Worm (Caenorhabditis elegans) whole organism, young adult: ENCODE measurements around the gene ets-10.

Experiments
- T26A5.8 ChIP-seq: sonication (generic microtip); optimal IDR thresholded peaks from 2 replicates; lab custom pipeline; 2016; ENCODE audit warnings: missing genetic modification characterization, missing compliant biosample characterization
- Y56A3A.18 ChIP-seq: fragments of 200-800 bp; sonication (Bioruptor generic); IDR thresholded peaks from 2 replicates; pipeline ENCODE4 v1.3.6; 2022; ENCODE audit warnings: missing genetic modification reagents, missing genetic modification characterization, missing compliant biosample characterization
- egrh-3 ChIP-seq: fragments of 200-800 bp; sonication (Bioruptor generic); IDR thresholded peaks from 2 replicates; pipeline ENCODE4 v1.3.6; 2022; ENCODE audit warnings: missing genetic modification reagents, missing genetic modification characterization, missing compliant biosample characterization
- hlh-26 ChIP-seq: fragments of 200-800 bp; sonication (Bioruptor generic); conservative IDR thresholded peaks from 2 replicates; pipeline ENCODE4 v1.3.6; 2022; ENCODE audit warnings: missing genetic modification reagents, missing genetic modification characterization, missing compliant biosample characterization
- nhr-90 ChIP-seq: sonication (generic microtip); optimal IDR thresholded peaks from 2 replicates; lab custom pipeline; 2016; ENCODE audit warnings: missing genotype, mild to moderate bottlenecking, missing genetic modification characterization, missing compliant biosample characterization
- tbx-9 ChIP-seq: sonication (generic microtip); optimal IDR thresholded peaks from 2 replicates; lab custom pipeline; 2016; ENCODE audit warnings: borderline replicate concordance, missing genetic modification characterization, inconsistent platforms, missing compliant biosample characterization

DNA sequence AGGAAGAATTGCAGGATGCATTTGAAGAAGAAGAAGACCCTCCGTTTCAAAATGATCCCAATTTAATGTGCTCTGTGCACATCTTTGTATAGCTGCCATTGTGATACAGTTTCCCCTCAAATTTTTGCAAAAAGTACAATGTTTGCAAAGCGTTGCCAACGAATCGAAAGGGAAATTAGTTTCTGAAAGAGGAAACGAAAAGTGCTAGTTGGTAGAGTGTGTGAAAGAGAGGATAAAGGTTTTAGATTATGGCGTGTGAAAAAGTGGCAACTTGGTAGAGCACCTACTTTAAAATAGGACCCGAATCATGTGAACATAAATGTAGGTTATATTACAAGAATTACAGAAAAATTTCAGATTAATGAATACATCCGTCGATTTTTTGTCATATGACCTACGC is 27.7 kb downstream of the ets-10 start, which contains the start of gene C52B9.8:
- TF ChIP-seq hlh-26 (no peak), Y56A3A.18 (no peak), tbx-9 (tag; lab: Kevin White, UChicago) (no peak), nhr-90 (tag; lab: Kevin White, UChicago) (no peak), egrh-3 (GFP tag; lab: Robert Waterston, UW) (no peak), T26A5.8 (no peak)
